Worm (Caenorhabditis elegans): ENCODE results near the gene T01B7.5.

DNA sequence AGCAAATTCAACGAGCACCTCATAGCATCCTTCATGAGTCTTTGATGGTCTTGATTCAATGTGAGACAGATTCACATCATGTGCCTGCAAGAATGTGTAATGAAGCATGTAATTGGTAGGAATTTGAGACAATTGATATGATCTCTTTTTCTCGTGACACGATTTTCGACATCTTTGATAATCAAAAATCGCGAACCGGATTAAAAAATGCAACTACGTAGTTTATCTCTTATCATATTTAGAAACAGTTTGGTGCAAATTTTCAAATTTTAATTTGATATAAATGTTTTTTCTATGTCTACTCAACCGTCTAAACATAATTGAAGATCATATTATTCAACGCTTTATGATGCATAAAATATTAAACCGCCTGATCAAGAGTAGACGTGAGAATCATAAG, 47.7 kb downstream of the T01B7.5 start:
- TF ChIP-seq unc-62 (GFP tag; optimal IDR thresholded peaks at IDR 0.05) (no peak), ztf-11 (tag; optimal IDR thresholded peaks at IDR 0.05) (no peak), nhr-237 (tag; optimal IDR thresholded peaks at IDR 0.05) (no peak)
